Fruit fly (Drosophila melanogaster): ENCODE results near the gene CG13949.

CG13949 gene

dm6 chr2L:827516-828362, 27.4 kb upstream of the CG13949 start:
- TF ChIP-seq cic (GFP tag; optimal IDR thresholded peaks at IDR 0.05): peak; percentile 41
- TF ChIP-seq Hr96 (GFP tag; optimal IDR thresholded peaks at IDR 0.05): no peak

DNA sequence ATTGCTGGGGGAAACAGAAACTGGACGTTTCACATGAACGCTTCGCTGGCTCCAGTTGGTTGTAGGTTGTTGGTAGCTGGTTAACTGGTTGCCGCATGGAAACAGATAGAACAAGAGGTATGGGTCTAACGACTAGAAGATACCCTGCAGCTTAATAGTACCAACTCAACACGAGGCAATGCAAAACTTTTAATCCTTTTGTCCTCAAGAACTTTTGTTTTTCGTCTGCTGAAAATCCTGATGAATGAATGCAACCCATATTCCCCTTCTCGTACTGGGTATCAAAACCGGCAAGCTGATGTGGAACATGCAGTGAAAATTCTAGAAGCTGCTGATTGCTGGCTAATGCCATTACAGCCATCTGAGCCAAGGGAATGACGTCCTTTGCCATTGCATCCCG, 17.1 kb upstream of the CG13949 start:
- TF ChIP-seq cic (GFP tag; optimal IDR thresholded peaks at IDR 0.05): no peak
- no peak for TF ChIP-seq CG12768 (GFP tag; optimal IDR thresholded peaks at IDR 0.05)
- no peak for TF ChIP-seq Clk (GFP tag; optimal IDR thresholded peaks at IDR 0.05)
- no peak for TF ChIP-seq pad (GFP tag; optimal IDR thresholded peaks at IDR 0.05)
- no peak for TF ChIP-seq cnc (optimal IDR thresholded peaks at IDR 0.05)
- TF ChIP-seq kay (GFP tag; ENCODE audit: borderline replicate concordance): no peak
- no peak for TF ChIP-seq CG5204 (GFP tag; optimal IDR thresholded peaks at IDR 0.05)
- no peak for TF ChIP-seq ovo (GFP tag; optimal IDR thresholded peaks at IDR 0.05)
- no peak for TF ChIP-seq CG7101 (tag; optimal IDR thresholded peaks at IDR 0.05)
- TF ChIP-seq toe (GFP tag; optimal IDR thresholded peaks at IDR 0.05): no peak
- no peak for TF ChIP-seq Crg-1 (GFP tag; optimal IDR thresholded peaks at IDR 0.05)
- no peak for TF ChIP-seq CG11617 (GFP tag; optimal IDR thresholded peaks at IDR 0.05)
- TF ChIP-seq CG33017 (tag; optimal IDR thresholded peaks at IDR 0.05): no peak
- TF ChIP-seq CG14711 (tag; optimal IDR thresholded peaks at IDR 0.05): no peak
- TF ChIP-seq Hr96 (GFP tag; optimal IDR thresholded peaks at IDR 0.05): no peak
- no peak for TF ChIP-seq CG7045 (GFP tag; optimal IDR thresholded peaks at IDR 0.05)
- TF ChIP-seq tj (GFP tag; optimal IDR thresholded peaks at IDR 0.05): no peak
- TF ChIP-seq bab1 (GFP tag; optimal IDR thresholded peaks at IDR 0.05): no peak
- TF ChIP-seq CG1620 (GFP tag; optimal IDR thresholded peaks at IDR 0.05): no peak
- no peak for TF ChIP-seq Mnt (GFP tag; optimal IDR thresholded peaks at IDR 0.05)

DNA sequence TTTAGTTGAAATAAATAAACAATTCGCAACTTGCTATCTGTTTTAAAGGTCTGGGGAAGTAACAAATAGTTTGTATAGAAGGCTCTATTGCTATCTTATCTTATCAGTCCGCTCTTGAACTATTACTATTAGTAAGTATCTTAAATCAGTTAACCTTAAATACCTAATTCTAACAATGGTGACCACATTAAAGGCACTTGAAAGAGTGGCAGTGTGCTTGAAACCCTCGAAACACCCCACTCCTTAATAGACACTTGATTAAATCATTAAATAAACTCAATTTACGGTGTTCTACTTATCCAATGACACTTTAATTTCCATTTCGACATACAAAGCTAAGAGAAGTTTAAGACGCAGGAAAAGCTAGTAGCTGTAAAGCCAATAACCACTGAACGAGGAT, 16.4 kb upstream of the CG13949 start:
- no peak for TF ChIP-seq tj (GFP tag; optimal IDR thresholded peaks at IDR 0.05)
- no peak for TF ChIP-seq toe (GFP tag; optimal IDR thresholded peaks at IDR 0.05)
- TF ChIP-seq cic (GFP tag; optimal IDR thresholded peaks at IDR 0.05): peak; percentile 5

DNA sequence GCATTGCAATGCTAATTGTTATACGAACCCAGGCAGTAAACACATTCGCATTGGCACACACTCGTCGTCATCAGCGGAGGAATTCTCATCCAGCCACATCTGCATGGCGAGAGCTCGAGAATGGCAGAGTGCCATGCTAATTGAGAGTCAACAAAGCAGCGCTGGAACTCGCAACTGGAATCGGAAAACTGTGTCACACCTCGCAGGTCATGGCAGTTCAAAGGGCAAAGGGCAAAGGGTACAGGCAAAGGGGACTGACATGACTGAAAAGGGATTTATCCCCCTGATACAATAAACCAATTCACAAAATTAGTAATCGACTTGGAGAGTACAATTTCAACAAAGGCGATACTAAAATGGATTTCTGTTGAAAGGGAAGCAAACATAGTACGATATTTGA, 15.1 kb upstream of the CG13949 start:
- TF ChIP-seq Mnt (GFP tag; optimal IDR thresholded peaks at IDR 0.05) (no peak), CG12768 (GFP tag; optimal IDR thresholded peaks at IDR 0.05) (peak; percentile 25), CG11617 (GFP tag; optimal IDR thresholded peaks at IDR 0.05) (no peak), CG7045 (GFP tag; optimal IDR thresholded peaks at IDR 0.05) (peak; percentile 19), CG33017 (tag; optimal IDR thresholded peaks at IDR 0.05) (no peak), ovo (GFP tag; optimal IDR thresholded peaks at IDR 0.05) (peak; percentile 19), pad (GFP tag; optimal IDR thresholded peaks at IDR 0.05) (no peak), kay (GFP tag; ENCODE audit: borderline replicate concordance) (no peak)

DNA sequence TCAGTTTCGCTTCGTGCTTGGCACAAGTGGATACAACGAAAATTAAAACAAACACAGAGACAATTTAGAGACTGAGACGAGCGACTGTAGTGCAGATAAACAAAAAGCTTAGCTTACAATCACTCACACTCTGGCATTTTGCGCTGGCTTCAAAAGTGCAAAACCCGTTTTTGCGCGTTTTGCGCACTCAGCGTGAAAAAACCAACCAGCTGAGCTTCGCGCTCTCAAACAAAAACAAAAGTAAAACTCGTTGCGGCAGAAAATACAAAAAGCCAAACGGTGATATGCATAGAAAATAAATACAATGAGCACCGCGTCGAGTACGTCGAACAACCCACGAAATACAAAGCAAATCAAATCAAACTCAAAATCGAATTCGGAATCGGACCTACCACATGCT, 14.4 kb upstream of the CG13949 start:
- TF ChIP-seq Crg-1 (GFP tag; optimal IDR thresholded peaks at IDR 0.05) (no peak), CG14711 (tag; optimal IDR thresholded peaks at IDR 0.05) (no peak), pad (GFP tag; optimal IDR thresholded peaks at IDR 0.05) (no peak), CG5204 (GFP tag; optimal IDR thresholded peaks at IDR 0.05) (no peak), CG1620 (GFP tag; optimal IDR thresholded peaks at IDR 0.05) (no peak), Mnt (GFP tag; optimal IDR thresholded peaks at IDR 0.05) (no peak), kay (GFP tag; ENCODE audit: borderline replicate concordance) (peak; percentile 95), Clk (GFP tag; optimal IDR thresholded peaks at IDR 0.05) (no peak), tj (GFP tag; optimal IDR thresholded peaks at IDR 0.05) (peak; percentile 98), CG12768 (GFP tag; optimal IDR thresholded peaks at IDR 0.05) (peak; percentile 39), cic (GFP tag; optimal IDR thresholded peaks at IDR 0.05) (peak; percentile 63), CG7045 (GFP tag; optimal IDR thresholded peaks at IDR 0.05) (no peak), bab1 (GFP tag; optimal IDR thresholded peaks at IDR 0.05) (peak; percentile 10), Hr96 (GFP tag; optimal IDR thresholded peaks at IDR 0.05) (no peak), toe (GFP tag; optimal IDR thresholded peaks at IDR 0.05) (no peak), CG7101 (tag; optimal IDR thresholded peaks at IDR 0.05) (no peak)

dm6 chr2L:841708-842107, 13.4 kb upstream of the CG13949 start:
- TF ChIP-seq Crg-1 (GFP tag; optimal IDR thresholded peaks at IDR 0.05): no peak
- peak; percentile 78 for TF ChIP-seq CG14711 (tag; optimal IDR thresholded peaks at IDR 0.05)
- TF ChIP-seq CG11617 (GFP tag; optimal IDR thresholded peaks at IDR 0.05): peak; percentile 49
- TF ChIP-seq toe (GFP tag; optimal IDR thresholded peaks at IDR 0.05): peak; percentile 18
- peak; percentile 50 for TF ChIP-seq CG1620 (GFP tag; optimal IDR thresholded peaks at IDR 0.05)
- no peak for TF ChIP-seq cnc (optimal IDR thresholded peaks at IDR 0.05)
- TF ChIP-seq pad (GFP tag; optimal IDR thresholded peaks at IDR 0.05): peak; percentile 64
- TF ChIP-seq CG33017 (tag; optimal IDR thresholded peaks at IDR 0.05): peak; percentile 54
- TF ChIP-seq Clk (GFP tag; optimal IDR thresholded peaks at IDR 0.05): peak; percentile 13
- TF ChIP-seq CG5204 (GFP tag; optimal IDR thresholded peaks at IDR 0.05): no peak
- TF ChIP-seq Hr96 (GFP tag; optimal IDR thresholded peaks at IDR 0.05): peak; percentile 66
- TF ChIP-seq CG7045 (GFP tag; optimal IDR thresholded peaks at IDR 0.05): peak; percentile 82
- TF ChIP-seq kay (GFP tag; ENCODE audit: borderline replicate concordance): no peak
- TF ChIP-seq cic (GFP tag; optimal IDR thresholded peaks at IDR 0.05): no peak
- peak; percentile 81 for TF ChIP-seq CG12768 (GFP tag; optimal IDR thresholded peaks at IDR 0.05)
- no peak for TF ChIP-seq ovo (GFP tag; optimal IDR thresholded peaks at IDR 0.05)
- peak; percentile 72 for TF ChIP-seq CG7101 (tag; optimal IDR thresholded peaks at IDR 0.05)
- no peak for TF ChIP-seq Mnt (GFP tag; optimal IDR thresholded peaks at IDR 0.05)
- peak; percentile 93 for TF ChIP-seq bab1 (GFP tag; optimal IDR thresholded peaks at IDR 0.05)
- peak; percentile 98 for TF ChIP-seq tj (GFP tag; optimal IDR thresholded peaks at IDR 0.05)
